Worm (Caenorhabditis elegans): ENCODE data around the gene T10D4.7.

- TF ChIP-seq sptf-1 (tag; optimal IDR thresholded peaks at IDR 0.05), result no peak
- no peak for TF ChIP-seq lsy-2 (tag; optimal IDR thresholded peaks at IDR 0.05)
- no peak for TF ChIP-seq nhr-237 (tag; optimal IDR thresholded peaks at IDR 0.05)
- no peak for TF ChIP-seq lin-32 (GFP tag; optimal IDR thresholded peaks at IDR 0.05)
Measured at ce11 chrII:3068646-3069045, 48.9 kb upstream of the T10D4.7 start.

All from whole organism, mixed stage, embryonic.